Fruit fly (Drosophila melanogaster) whole organism, embryonic: ENCODE data around the gene fln.
A peak's percentile ranks its signal among the peaks of the same experiment; 100 is the strongest.

Experiments used
- Abd-B ChIP-seq: fragments of 200-800 bp; sonication (Bioruptor generic); optimal IDR thresholded peaks from 2 replicates; lab custom pipeline; 2018; ENCODE audit warnings: missing biosample characterization, mild to moderate bottlenecking, missing genetic modification characterization, moderate library complexity
- Antp ChIP-seq: fragments of 200-800 bp; sonication (Bioruptor generic); optimal IDR thresholded peaks from 3 replicates; lab custom pipeline; 2016; ENCODE audit warnings: missing biosample characterization, missing genetic modification characterization
- CG10274 ChIP-seq: fragments of 200-800 bp; sonication (Bioruptor generic); optimal IDR thresholded peaks from 3 replicates; lab custom pipeline; 2017; ENCODE audit warnings: missing biosample characterization, mild to moderate bottlenecking, missing genetic modification characterization
- CG10366 ChIP-seq: fragments of 200-800 bp; sonication (Bioruptor generic); IDR thresholded peaks from 2 replicates; pipeline ENCODE4 v1.3.6; 2022; ENCODE audit warnings: missing biosample characterization, missing genetic modification characterization
- CG11093 ChIP-seq: fragments of 200-800 bp; sonication (Bioruptor generic); IDR thresholded peaks from 3 replicates; pipeline ENCODE4 v1.3.6; 2022; ENCODE audit warnings: missing biosample characterization, missing genetic modification characterization
- CG12071 ChIP-seq: fragments of 200-800 bp; sonication (Bioruptor generic); optimal IDR thresholded peaks from 3 replicates; lab custom pipeline; 2018; ENCODE audit warnings: missing biosample characterization, mild to moderate bottlenecking, missing genetic modification characterization
- CG12104 ChIP-seq: fragments of 200-800 bp; sonication (Bioruptor generic); optimal IDR thresholded peaks from 3 replicates; lab custom pipeline; 2016; ENCODE audit warnings: missing biosample characterization, missing genetic modification characterization
- CG13424 ChIP-seq: fragments of 200-800 bp; sonication (Bioruptor generic); optimal IDR thresholded peaks from 2 replicates; lab custom pipeline; 2019; ENCODE audit warnings: missing biosample characterization, mild to moderate bottlenecking, missing genetic modification characterization, moderate library complexity
- CG15011 ChIP-seq: fragments of 200-800 bp; sonication (Bioruptor generic); optimal IDR thresholded peaks from 3 replicates; lab custom pipeline; 2018; ENCODE audit warnings: missing biosample characterization, mild to moderate bottlenecking, missing genetic modification characterization
- CG15073 ChIP-seq: fragments of 200-800 bp; sonication (Bioruptor generic); optimal IDR thresholded peaks from 2 replicates; lab custom pipeline; 2016; ENCODE audit warnings: missing biosample characterization, missing genetic modification characterization
- CG15514 ChIP-seq: fragments of 200-800 bp; sonication (Bioruptor generic); optimal IDR thresholded peaks from 3 replicates; lab custom pipeline; 2017; ENCODE audit warnings: missing biosample characterization, missing genetic modification characterization, mild to moderate bottlenecking, moderate library complexity, missing genetic modification reagents
- CG17912 ChIP-seq: fragments of 200-800 bp; sonication (Bioruptor generic); optimal IDR thresholded peaks from 2 replicates; lab custom pipeline; 2018; ENCODE audit warnings: missing biosample characterization, mild to moderate bottlenecking, missing genetic modification characterization
- CG1792 ChIP-seq: fragments of 200-800 bp; sonication (Bioruptor generic); optimal IDR thresholded peaks from 2 replicates; lab custom pipeline; 2016; ENCODE audit warnings: missing biosample characterization, missing genetic modification characterization
- CG2199 ChIP-seq: fragments of 200-800 bp; sonication (Bioruptor generic); IDR thresholded peaks from 3 replicates; pipeline ENCODE4 v1.3.6; 2022; ENCODE audit warnings: missing biosample characterization, missing genetic modification characterization
- CG33213 ChIP-seq: fragments of 200-800 bp; sonication (Bioruptor generic); optimal IDR thresholded peaks from 3 replicates; lab custom pipeline; 2016; ENCODE audit warnings: missing biosample characterization, missing genetic modification characterization
- CG3726 ChIP-seq: fragments of 200-800 bp; sonication (Bioruptor generic); IDR thresholded peaks from 3 replicates; pipeline ENCODE4, ENCODE4 v1.3.6; 2022; ENCODE audit warnings: missing biosample characterization, missing genetic modification characterization
- CG3847 ChIP-seq: fragments of 200-800 bp; sonication (Bioruptor generic); IDR thresholded peaks from 2 replicates; pipeline ENCODE4 v1.3.6; 2022; ENCODE audit warnings: missing biosample characterization, missing genetic modification characterization
- CG5180 ChIP-seq: fragments of 200-800 bp; sonication (Bioruptor generic); optimal IDR thresholded peaks from 3 replicates; lab custom pipeline; 2017; ENCODE audit warnings: missing biosample characterization, missing genetic modification characterization, mild to moderate bottlenecking, moderate library complexity, missing genetic modification reagents
- CG8290 ChIP-seq, 3 experiments: fragments of 200-800 bp; sonication (Bioruptor generic); optimal IDR thresholded peaks; 2 replicates each; lab custom pipeline; 2016 to 2019; ENCODE audit warnings: missing biosample characterization in 3 of 3, missing genetic modification characterization in 3 of 3, mild to moderate bottlenecking in 2 of 3, moderate library complexity in 1 of 3
- CG9876 ChIP-seq: fragments of 200-800 bp; sonication (Bioruptor generic); optimal IDR thresholded peaks from 2 replicates; lab custom pipeline; 2016; ENCODE audit warnings: missing biosample characterization, missing genetic modification characterization
- Deaf1 ChIP-seq: fragments of 200-800 bp; optimal IDR thresholded peaks from 3 replicates; lab custom pipeline; 2019; ENCODE audit warnings: missing biosample characterization, mild to moderate bottlenecking, missing genetic modification characterization, moderate library complexity
- Eip74EF ChIP-seq, 2 experiments: fragments of 200-800 bp in 1 of 2; fragments of >200 bp in 1 of 2; sonication (Bioruptor generic) in 1 of 2; optimal IDR thresholded peaks; 2 replicates each; lab custom pipeline; 2017 to 2019; ENCODE audit warnings: missing biosample characterization in 2 of 2, missing genetic modification characterization in 2 of 2, mild to moderate bottlenecking in 1 of 2, moderate library complexity in 1 of 2
- Gsc ChIP-seq: fragments of 200-800 bp; sonication (Bioruptor generic); IDR thresholded peaks from 2 replicates; pipeline ENCODE4 v1.3.6; 2022; ENCODE audit warnings: missing biosample characterization, missing genetic modification characterization
- HLH3B ChIP-seq: fragments of 200-800 bp; sonication (Bioruptor generic); IDR thresholded peaks from 2 replicates; pipeline ENCODE4 v1.3.6; 2022; ENCODE audit warnings: missing biosample characterization, missing genetic modification characterization
- Kr ChIP-seq: fragments of 200-800 bp; sonication (Bioruptor generic); optimal IDR thresholded peaks from 2 replicates; lab custom pipeline; 2017; ENCODE audit warnings: missing biosample characterization, mild to moderate bottlenecking, missing genetic modification characterization
- Lhr ChIP-seq: fragments of 200-800 bp; sonication (Bioruptor generic); optimal IDR thresholded peaks from 3 replicates; lab custom pipeline; 2017; ENCODE audit warnings: mild to moderate bottlenecking, missing biosample characterization, missing genetic modification reagents, missing genetic modification characterization
- MBD-R2 ChIP-seq: fragments of 200-800 bp; sonication (Bioruptor generic); IDR thresholded peaks from 2 replicates; pipeline ENCODE4 v1.3.6; 2022; ENCODE audit warnings: missing biosample characterization, missing genetic modification characterization
- NK7.1 ChIP-seq: fragments of 200-800 bp; sonication (Bioruptor generic); optimal IDR thresholded peaks from 3 replicates; lab custom pipeline; 2016; ENCODE audit warnings: missing biosample characterization, missing genetic modification characterization
- Neu2 ChIP-seq: fragments of 200-800 bp; sonication (Bioruptor generic); optimal IDR thresholded peaks from 3 replicates; lab custom pipeline; 2016; ENCODE audit warnings: missing biosample characterization, missing genetic modification characterization, borderline replicate concordance
- Ssrp ChIP-seq: fragments of 200-800 bp; sonication (Bioruptor generic); optimal IDR thresholded peaks from 2 replicates; lab custom pipeline; 2018; ENCODE audit warnings: missing biosample characterization, mild to moderate bottlenecking, missing genetic modification characterization, moderate library complexity
- Stat92E ChIP-seq, 3 experiments: fragments of >200 bp in 2 of 3; fragments of 200-800 bp in 1 of 3; sonication (Bioruptor generic) in 1 of 3; optimal IDR thresholded peaks; 2 replicates each; lab custom pipeline; 2017 to 2019; ENCODE audit warnings: missing biosample characterization in 3 of 3, missing genetic modification characterization in 3 of 3, mild to moderate bottlenecking in 1 of 3, moderate library complexity in 1 of 3
- abd-A ChIP-seq: fragments of 200-800 bp; sonication (Bioruptor generic); optimal IDR thresholded peaks from 3 replicates; lab custom pipeline; 2019; ENCODE audit warnings: missing biosample characterization, mild to moderate bottlenecking, missing genetic modification characterization, moderate library complexity
- ase ChIP-seq: fragments of 200-800 bp; sonication (Bioruptor generic); IDR thresholded peaks from 3 replicates; pipeline ENCODE4 v1.3.6; 2022; ENCODE audit warnings: missing biosample characterization, missing genetic modification characterization
- emc ChIP-seq: fragments of 200-800 bp; sonication (Bioruptor generic); optimal IDR thresholded peaks from 2 replicates; lab custom pipeline; 2016; ENCODE audit warnings: missing biosample characterization, missing genetic modification characterization
- gfzf ChIP-seq: fragments of 200-800 bp; sonication (Bioruptor generic); optimal IDR thresholded peaks from 2 replicates; lab custom pipeline; 2016; ENCODE audit warnings: missing biosample characterization, mild to moderate bottlenecking, missing genetic modification characterization, moderate library complexity
- hkb ChIP-seq, 2 experiments: fragments of 200-800 bp in 1 of 2; fragments of >200 bp in 1 of 2; sonication (Bioruptor generic) in 1 of 2; IDR thresholded peaks in 1 of 2; optimal IDR thresholded peaks in 1 of 2; 2 replicates each; pipeline versions ENCODE4 v1.3.6 to Lab custom; 2017 to 2022; ENCODE audit warnings: missing biosample characterization in 1 of 2, missing genetic modification characterization in 1 of 2
- ken ChIP-seq: fragments of 200-800 bp; sonication (Bioruptor generic); IDR thresholded peaks from 3 replicates; pipeline ENCODE4 v1.3.6; 2022; ENCODE audit warnings: missing biosample characterization, missing genetic modification characterization
- kni ChIP-seq: fragments of 200-800 bp; sonication (Bioruptor generic); optimal IDR thresholded peaks from 3 replicates; lab custom pipeline; 2017; ENCODE audit warnings: mild to moderate bottlenecking, missing biosample characterization, missing genetic modification reagents, missing genetic modification characterization
- lab ChIP-seq: fragments of 200-800 bp; sonication (Bioruptor generic); optimal IDR thresholded peaks from 3 replicates; lab custom pipeline; 2017; ENCODE audit warnings: missing biosample characterization, missing genetic modification characterization, mild to moderate bottlenecking, moderate library complexity, missing genetic modification reagents
- mirr ChIP-seq: fragments of 200-800 bp; sonication (Bioruptor generic); optimal IDR thresholded peaks from 3 replicates; lab custom pipeline; 2018; ENCODE audit warnings: missing biosample characterization, mild to moderate bottlenecking, missing genetic modification characterization
- nom ChIP-seq: fragments of 200-800 bp; sonication (Bioruptor generic); optimal IDR thresholded peaks from 2 replicates; lab custom pipeline; 2017; ENCODE audit warnings: missing biosample characterization, missing genetic modification characterization, mild to moderate bottlenecking, moderate library complexity, missing genetic modification reagents
- odd ChIP-seq: fragments of 200-800 bp; sonication (Bioruptor generic); optimal IDR thresholded peaks from 2 replicates; lab custom pipeline; 2017; ENCODE audit warnings: missing biosample characterization, mild to moderate bottlenecking, missing genetic modification characterization
- pan ChIP-seq, 4 experiments: fragments of >200 bp in 3 of 4; fragments of 200-800 bp in 1 of 4; sonication (Bioruptor generic) in 1 of 4; optimal IDR thresholded peaks in 3 of 4; IDR thresholded peaks in 1 of 4; 2 replicates each; pipeline versions ENCODE4 v1.3.6 to Lab custom; 2017 to 2022; ENCODE audit warnings: missing biosample characterization in 2 of 4, missing genetic modification characterization in 2 of 4, mixed read lengths in 1 of 4
- phol ChIP-seq: fragments of 200-800 bp; sonication (Bioruptor generic); optimal IDR thresholded peaks from 3 replicates; lab custom pipeline; 2018; ENCODE audit warnings: missing biosample characterization, mild to moderate bottlenecking, missing genetic modification characterization, moderate library complexity
- shn ChIP-seq: fragments of 200-800 bp; sonication (Bioruptor generic); optimal IDR thresholded peaks from 3 replicates; lab custom pipeline; 2016; ENCODE audit warnings: missing biosample characterization, missing genetic modification characterization
- sima ChIP-seq: fragments of 200-800 bp; sonication (Bioruptor generic); optimal IDR thresholded peaks from 2 replicates; lab custom pipeline; 2016; ENCODE audit warnings: missing biosample characterization, missing genetic modification characterization
- ttk ChIP-seq: fragments of 200-800 bp; sonication (Bioruptor generic); IDR thresholded peaks from 2 replicates; pipeline ENCODE4 v2.1.2; 2022; ENCODE audit warnings: missing biosample characterization, missing genetic modification characterization
- yki ChIP-seq: fragments of >200 bp; optimal IDR thresholded peaks from 3 replicates; lab custom pipeline; 2018

fln gene

dm6 chr3L:20000081-20000736, 9.2 kb upstream of the fln start, which contains the start of the genes Tom20 and Gabat (continued):
- peak; percentile 11 for TF ChIP-seq CG13424 (tag; lab: Kevin White, UChicago)
- no peak for TF ChIP-seq CG3726 (GFP tag; lab: Robert Waterston, UW)
- TF ChIP-seq CG9876: no peak
- no peak for TF ChIP-seq Stat92E (GFP tag; optimal IDR thresholded peaks at IDR 0.05; lab: Kevin White, UChicago)
- TF ChIP-seq CG15011: no peak
- no peak for TF ChIP-seq CG10274 (GFP tag; lab: Kevin White, UChicago)
- TF ChIP-seq Deaf1 (tag; lab: Kevin White, UChicago): no peak
- TF ChIP-seq mirr: no peak
- no peak for TF ChIP-seq Kr (GFP tag; lab: Kevin White, UChicago)
- no peak for TF ChIP-seq Antp (GFP tag; lab: Kevin White, UChicago)
- TF ChIP-seq CG3847 (GFP tag; lab: Robert Waterston, UW): no peak
- no peak for TF ChIP-seq CG33213 (GFP tag; lab: Kevin White, UChicago)
- no peak for TF ChIP-seq gfzf (GFP tag; lab: Kevin White, UChicago)
- no peak for TF ChIP-seq CG10366 (GFP tag; lab: Robert Waterston, UW)
- TF ChIP-seq CG2199 (GFP tag; lab: Robert Waterston, UW): no peak
- TF ChIP-seq Ssrp (tag; lab: Kevin White, UChicago): no peak
- TF ChIP-seq shn (GFP tag; lab: Kevin White, UChicago): no peak
- TF ChIP-seq CG15073: no peak
- TF ChIP-seq CG11093: no peak
- no peak for TF ChIP-seq nom (GFP tag; lab: Kevin White, UChicago)
- no peak for TF ChIP-seq CG8290 (GFP tag; optimal IDR thresholded peaks at IDR 0.05; lab: Kevin White, UChicago)
- TF ChIP-seq CG8290 (tag; optimal IDR thresholded peaks at IDR 0.05; lab: Kevin White, UChicago): peak in 1 of 2 experiments; percentile 6
- no peak for TF ChIP-seq emc (GFP tag; lab: Kevin White, UChicago)
- TF ChIP-seq yki (lab: Kevin White, UChicago): no peak
- TF ChIP-seq Abd-B (GFP tag; lab: Kevin White, UChicago): no peak
- no peak for TF ChIP-seq ttk
- TF ChIP-seq pan (optimal IDR thresholded peaks at IDR 0.05; lab: Kevin White, UChicago): no peak
- peak in 1 of 2 experiments; percentile 42 for TF ChIP-seq pan (GFP tag; optimal IDR thresholded peaks at IDR 0.05 in 1 of 2, IDR thresholded peaks at IDR 0.05 in 1 of 2)
- TF ChIP-seq ken: no peak
- no peak for TF ChIP-seq CG12104
- no peak for TF ChIP-seq CG1792 (GFP tag; lab: Kevin White, UChicago)
- TF ChIP-seq CG15514 (GFP tag; lab: Kevin White, UChicago): peak; percentile 27
- no peak for TF ChIP-seq HLH3B (GFP tag; lab: Robert Waterston, UW)
- TF ChIP-seq Neu2 (GFP tag; lab: Kevin White, UChicago): no peak
- TF ChIP-seq odd (GFP tag; lab: Kevin White, UChicago): no peak
- no peak for TF ChIP-seq CG5180 (GFP tag; lab: Kevin White, UChicago)
- no peak for TF ChIP-seq phol (tag; lab: Kevin White, UChicago)
- no peak for TF ChIP-seq sima
- TF ChIP-seq NK7.1: no peak
- no peak for TF ChIP-seq CG17912 (GFP tag; lab: Kevin White, UChicago)
- no peak for TF ChIP-seq kni (GFP tag; lab: Kevin White, UChicago)
- no peak for TF ChIP-seq ase
- no peak for TF ChIP-seq hkb (optimal IDR thresholded peaks at IDR 0.05; lab: Kevin White, UChicago)
- no peak for TF ChIP-seq hkb (GFP tag; IDR thresholded peaks at IDR 0.05; lab: Robert Waterston, UW)
- no peak for TF ChIP-seq lab (GFP tag; lab: Kevin White, UChicago)
- no peak for TF ChIP-seq Lhr (GFP tag; lab: Kevin White, UChicago)
- TF ChIP-seq MBD-R2 (GFP tag; lab: Robert Waterston, UW): no peak
- peak in 1 of 2 experiments; percentile 3 for TF ChIP-seq Eip74EF (GFP tag; optimal IDR thresholded peaks at IDR 0.05; lab: Kevin White, UChicago)
- no peak for TF ChIP-seq Gsc
- no peak for TF ChIP-seq abd-A (tag; lab: Kevin White, UChicago)
- TF ChIP-seq CG12071 (GFP tag; lab: Kevin White, UChicago): no peak
